Worm (Caenorhabditis elegans): ENCODE results near the gene let-756.

let-756 gene

ce11 chrIII:6399424-6399823 is 7.5 kb upstream of the let-756 start:
- TF ChIP-seq lin-14 (GFP tag; optimal IDR thresholded peaks at IDR 0.05) = peak; percentile 42
- TF ChIP-seq nhr-20 (tag; optimal IDR thresholded peaks at IDR 0.05) = no peak
- no peak for TF ChIP-seq ama-1 (optimal IDR thresholded peaks at IDR 0.05)
- TF ChIP-seq fkh-10 (GFP tag; optimal IDR thresholded peaks at IDR 0.05) = peak; percentile 35
- peak; percentile 29 for TF ChIP-seq zag-1 (tag; optimal IDR thresholded peaks at IDR 0.05)
- no peak for TF ChIP-seq aly-2 (tag; optimal IDR thresholded peaks at IDR 0.05)
- TF ChIP-seq hlh-4 (tag; optimal IDR thresholded peaks at IDR 0.05) = no peak
- no peak for TF ChIP-seq Y116A8C.19 (tag; optimal IDR thresholded peaks at IDR 0.05; ENCODE audit: borderline replicate concordance)

- TF ChIP-seq unc-86 (tag; optimal IDR thresholded peaks at IDR 0.05) (no peak), ceh-88 (GFP tag; IDR thresholded peaks at IDR 0.05) (peak; percentile 13; the same call in 1 of the 2 replicates), tbx-2 (tag; optimal IDR thresholded peaks at IDR 0.05) (peak; percentile 54), lin-14 (GFP tag; optimal IDR thresholded peaks at IDR 0.05) (peak; percentile 56), nhr-71 (tag; optimal IDR thresholded peaks at IDR 0.05) (peak; percentile 91), sup-37 (GFP tag; optimal IDR thresholded peaks at IDR 0.05) (peak; percentile 23), ztf-11 (tag; optimal IDR thresholded peaks at IDR 0.05) (no peak), nhr-12 (tag; optimal IDR thresholded peaks at IDR 0.05) (no peak), pax-3 (tag; optimal IDR thresholded peaks at IDR 0.05) (no peak), lsy-2 (tag; optimal IDR thresholded peaks at IDR 0.05) (peak; percentile 22 to 51), ztf-4 (tag; optimal IDR thresholded peaks at IDR 0.05) (no peak), nhr-47 (tag; optimal IDR thresholded peaks at IDR 0.05) (peak; percentile 32), nhr-19 (GFP tag; conservative IDR thresholded peaks at IDR 0.05) (peak; percentile 73), nhr-20 (tag; optimal IDR thresholded peaks at IDR 0.05) (peak; percentile 18), nhr-28 (tag; optimal IDR thresholded peaks at IDR 0.05) (no peak), xbp-1 (tag; optimal IDR thresholded peaks at IDR 0.05) (peak; percentile 78), lir-3 (tag; optimal IDR thresholded peaks at IDR 0.05; ENCODE audit: poor library complexity) (peak; percentile 40), lin-13 (GFP tag; optimal IDR thresholded peaks at IDR 0.05) (peak; percentile 60), rnt-1 (tag; optimal IDR thresholded peaks at IDR 0.05) (peak; percentile 86), hlh-4 (tag; optimal IDR thresholded peaks at IDR 0.05) (no peak), efl-1 (optimal IDR thresholded peaks at IDR 0.05) (peak in 1 of 2 experiments; percentile 11), efl-1 (GFP tag; optimal IDR thresholded peaks at IDR 0.05 in 1 of 2) (peak in 1 of 2 experiments; percentile 49), swsn-7 (tag; optimal IDR thresholded peaks at IDR 0.05) (peak; percentile 43), skn-1 (tag; optimal IDR thresholded peaks at IDR 0.05) (no peak), ceh-8 (GFP tag; optimal IDR thresholded peaks at IDR 0.05) (no peak), lin-35 (GFP tag; optimal IDR thresholded peaks at IDR 0.05) (peak in 1 of 2 experiments; percentile 14), snu-23 (GFP tag; optimal IDR thresholded peaks at IDR 0.05) (peak; percentile 67), nhr-11 (tag; optimal IDR thresholded peaks at IDR 0.05) (peak; percentile 58), lin-39 (tag; optimal IDR thresholded peaks at IDR 0.05) (peak; percentile 57)
Observed at ce11 chrIII:6402346-6402745, 4.6 kb upstream of the let-756 start.

ce11 chrIII:6402810-6403209 is 4.1 kb upstream of the let-756 start:
- TF ChIP-seq ceh-63 (GFP tag; optimal IDR thresholded peaks at IDR 0.05) (no peak), blmp-1 (tag; optimal IDR thresholded peaks at IDR 0.05) (no peak), nhr-71 (tag; optimal IDR thresholded peaks at IDR 0.05) (no peak), unc-62 (GFP tag; optimal IDR thresholded peaks at IDR 0.05) (no peak)

ce11 chrIII:6405121-6405520 is 1.8 kb upstream of the let-756 start:
- TF ChIP-seq nhr-47 (tag; optimal IDR thresholded peaks at IDR 0.05) = no peak
- TF ChIP-seq egl-13 (tag; optimal IDR thresholded peaks at IDR 0.05) = no peak
- no peak for TF ChIP-seq hlh-4 (tag; optimal IDR thresholded peaks at IDR 0.05)
- no peak for TF ChIP-seq irx-1 (tag; optimal IDR thresholded peaks at IDR 0.05)
- TF ChIP-seq lin-13 (GFP tag; optimal IDR thresholded peaks at IDR 0.05) = no peak
- TF ChIP-seq ztf-4 (tag; optimal IDR thresholded peaks at IDR 0.05) = peak; percentile 36
- TF ChIP-seq pax-3 (tag; optimal IDR thresholded peaks at IDR 0.05) = no peak
- TF ChIP-seq lir-3 (tag; optimal IDR thresholded peaks at IDR 0.05; ENCODE audit: poor library complexity) = peak; percentile 4
- TF ChIP-seq lin-14 (GFP tag; optimal IDR thresholded peaks at IDR 0.05) = peak; percentile 71
- no peak for TF ChIP-seq grh-1 (GFP tag; IDR thresholded peaks at IDR 0.05)
- TF ChIP-seq isw-1 (GFP tag; IDR thresholded peaks at IDR 0.05) = no peak
- no peak for TF ChIP-seq aha-1 (tag; optimal IDR thresholded peaks at IDR 0.05)
- peak; percentile 65 for TF ChIP-seq rnt-1 (tag; optimal IDR thresholded peaks at IDR 0.05)
- TF ChIP-seq hpl-2 (GFP tag; optimal IDR thresholded peaks at IDR 0.05) = no peak
- no peak for TF ChIP-seq fkh-4 (tag; optimal IDR thresholded peaks at IDR 0.05; ENCODE audit: borderline replicate concordance)
- TF ChIP-seq dsc-1 (tag; optimal IDR thresholded peaks at IDR 0.05) = no peak
- no peak for TF ChIP-seq F16B12.6 (tag; optimal IDR thresholded peaks at IDR 0.05)
- no peak for TF ChIP-seq swsn-7 (tag; optimal IDR thresholded peaks at IDR 0.05)
- no peak for TF ChIP-seq zip-4 (GFP tag; optimal IDR thresholded peaks at IDR 0.05)
- TF ChIP-seq lin-15B (tag; optimal IDR thresholded peaks at IDR 0.05) = no peak
- TF ChIP-seq blmp-1 (tag; optimal IDR thresholded peaks at IDR 0.05) = no peak
- peak; percentile 29 for TF ChIP-seq skn-1 (tag; optimal IDR thresholded peaks at IDR 0.05)

All from whole organism, L1 larva.